Worm (Caenorhabditis elegans) whole organism, late embryonic: Measurements from ENCODE around the gene F38A1.6.

Experiments
- K02D7.2 ChIP-seq: sonication (generic microtip); optimal IDR thresholded peaks from 2 replicates; lab custom pipeline; 2017; ENCODE audit warnings: mild to moderate bottlenecking, missing genetic modification characterization, missing compliant biosample characterization
- K09A11.1 ChIP-seq: sonication (generic microtip); optimal IDR thresholded peaks from 2 replicates; lab custom pipeline; 2017; ENCODE audit warnings: antibody characterized with exemption, mild to moderate bottlenecking, missing genetic modification characterization, missing compliant biosample characterization; ENCODE audit not compliant: insufficient read depth
- ahr-1 ChIP-seq: sonication (generic microtip); optimal IDR thresholded peaks from 2 replicates; lab custom pipeline; 2016; ENCODE audit warnings: missing genetic modification characterization, missing compliant biosample characterization
- ama-1 ChIP-seq: fragments of 150-350 bp; optimal IDR thresholded peaks from 2 replicates; lab custom pipeline; 2014
- ceh-9 ChIP-seq: sonication (generic microtip); optimal IDR thresholded peaks from 2 replicates; lab custom pipeline; 2016; ENCODE audit warnings: mild to moderate bottlenecking, missing genetic modification characterization, inconsistent platforms, missing compliant biosample characterization
- dve-1 ChIP-seq: sonication (generic microtip); optimal IDR thresholded peaks from 2 replicates; lab custom pipeline; 2017; ENCODE audit warnings: antibody characterized with exemption, mild to moderate bottlenecking, missing genetic modification characterization, missing compliant biosample characterization
- elt-2 ChIP-seq: sonication (generic microtip); optimal IDR thresholded peaks from 2 replicates; lab custom pipeline; 2016; ENCODE audit warnings: missing genetic modification reagents, missing genetic modification characterization, missing compliant biosample characterization
- hlh-30 ChIP-seq: sonication (generic microtip); optimal IDR thresholded peaks from 2 replicates; lab custom pipeline; 2017; ENCODE audit warnings: antibody characterized with exemption, missing genetic modification characterization, missing compliant biosample characterization; ENCODE audit not compliant: insufficient read depth
- madf-2 ChIP-seq: sonication (generic microtip); optimal IDR thresholded peaks from 2 replicates; lab custom pipeline; 2017; ENCODE audit warnings: missing genetic modification characterization, missing compliant biosample characterization
- pag-3 ChIP-seq: sonication (generic microtip); optimal IDR thresholded peaks from 2 replicates; lab custom pipeline; 2016; ENCODE audit warnings: missing compliant biosample characterization, missing genetic modification characterization, borderline replicate concordance
- pqm-1 ChIP-seq: sonication (generic microtip); optimal IDR thresholded peaks from 2 replicates; lab custom pipeline; 2016; ENCODE audit warnings: missing genetic modification characterization, missing compliant biosample characterization
- pros-1 ChIP-seq: fragments of 150-350 bp; optimal IDR thresholded peaks from 2 replicates; lab custom pipeline; 2014; ENCODE audit warnings: missing biosample characterization, missing genetic modification reagents, missing genetic modification characterization
- tbx-2 ChIP-seq: sonication (generic microtip); optimal IDR thresholded peaks from 2 replicates; lab custom pipeline; 2016; ENCODE audit warnings: missing genetic modification characterization, missing compliant biosample characterization
- unc-3 ChIP-seq, 2 experiments: fragments of 200-800 bp in 1 of 2; sonication (Bioruptor generic) in 1 of 2; sonication (generic microtip) in 1 of 2; conservative IDR thresholded peaks in 1 of 2; optimal IDR thresholded peaks in 1 of 2; 2 replicates each; pipeline versions ENCODE4 v1.3.6 to Lab custom; 2016 to 2022; ENCODE audit warnings: missing compliant biosample characterization in 2 of 2, missing genetic modification characterization in 2 of 2, missing genetic modification reagents in 1 of 2

ce11 chrIV:1211902-1212301, 39.8 kb upstream of the F38A1.6 start:
- TF ChIP-seq ceh-9 (tag; lab: Kevin White, UChicago), result no peak
- no peak for TF ChIP-seq elt-2 (tag; lab: Kevin White, UChicago)
- no peak for TF ChIP-seq madf-2
- TF ChIP-seq pqm-1 (tag; lab: Kevin White, UChicago), result no peak
- no peak for TF ChIP-seq pros-1
- TF ChIP-seq K09A11.1, result no peak
- TF ChIP-seq unc-3 (GFP tag; conservative IDR thresholded peaks at IDR 0.05; lab: Robert Waterston, UW), result no peak
- TF ChIP-seq unc-3 (tag; optimal IDR thresholded peaks at IDR 0.05; lab: Kevin White, UChicago), result no peak
- no peak for TF ChIP-seq ama-1 (lab: Kevin White, UChicago)
- TF ChIP-seq K02D7.2 (tag; lab: Kevin White, UChicago), result no peak
- TF ChIP-seq tbx-2 (tag; lab: Kevin White, UChicago), result no peak
- TF ChIP-seq pag-3, result no peak
- TF ChIP-seq dve-1 (tag; lab: Kevin White, UChicago), result no peak
- no peak for TF ChIP-seq hlh-30 (tag; lab: Kevin White, UChicago)
- no peak for TF ChIP-seq ahr-1 (tag; lab: Kevin White, UChicago)
